Fruit fly (Drosophila melanogaster): ENCODE results near the gene CG3106.

Gene CG3106

dm6 chrX:9650757-9651594 lies 11.7 kb downstream of the CG3106 start (continued):
- TF ChIP-seq Usf (GFP tag; optimal IDR thresholded peaks at IDR 0.05) (peak; percentile 83), CG6254 (GFP tag; optimal IDR thresholded peaks at IDR 0.05) (peak; percentile 94), CG2129 (GFP tag; IDR thresholded peaks at IDR 0.05; ENCODE audit: partially characterized antibody) (no peak), CG12659 (GFP tag; optimal IDR thresholded peaks at IDR 0.05) (peak; percentile 94), Pdp1 (GFP tag; optimal IDR thresholded peaks at IDR 0.05) (peak; percentile 91 to 92), insv (GFP tag; optimal IDR thresholded peaks at IDR 0.05) (peak in 1 of 2 experiments; percentile 8), CG4404 (GFP tag; IDR thresholded peaks at IDR 0.05) (peak; percentile 89), CG13287 (GFP tag; IDR thresholded peaks at IDR 0.05; ENCODE audit: partially characterized antibody) (0 out of 2 replicates have a peak, but pooled peaks have one; percentile 25), CG17328 (GFP tag; IDR thresholded peaks at IDR 0.05) (peak; percentile 97), Lim3 (GFP tag; IDR thresholded peaks at IDR 0.05) (peak; percentile 85), ara (GFP tag; IDR thresholded peaks at IDR 0.05) (peak; percentile 97), CG9817 (tag; optimal IDR thresholded peaks at IDR 0.05) (peak; percentile 79), pb (GFP tag; optimal IDR thresholded peaks at IDR 0.05) (peak; percentile 95), Stat92E (GFP tag; optimal IDR thresholded peaks at IDR 0.05) (peak in 1 of 3 experiments; percentile 75), Bdp1 (GFP tag; optimal IDR thresholded peaks at IDR 0.05) (peak; percentile 85), Asciz (GFP tag; optimal IDR thresholded peaks at IDR 0.05) (peak; percentile 95), bigmax (GFP tag; optimal IDR thresholded peaks at IDR 0.05) (no peak), gro (GFP tag; optimal IDR thresholded peaks at IDR 0.05) (peak; percentile 43), fu2 (GFP tag; optimal IDR thresholded peaks at IDR 0.05) (peak; percentile 82), shn (GFP tag; optimal IDR thresholded peaks at IDR 0.05) (peak; percentile 95), CG1647 (GFP tag; optimal IDR thresholded peaks at IDR 0.05) (peak; percentile 87), Atf3 (GFP tag; optimal IDR thresholded peaks at IDR 0.05) (peak; percentile 95), chinmo (GFP tag; IDR thresholded peaks at IDR 0.05; ENCODE audit: partially characterized antibody) (no peak), dpn (GFP tag; optimal IDR thresholded peaks at IDR 0.05) (peak; percentile 93 to 95), CG4707 (GFP tag; optimal IDR thresholded peaks at IDR 0.05) (peak; percentile 99), pnt (GFP tag; optimal IDR thresholded peaks at IDR 0.05) (peak; percentile 94), CG16863 (GFP tag; optimal IDR thresholded peaks at IDR 0.05) (peak; percentile 95), dan (GFP tag; IDR thresholded peaks at IDR 0.05) (peak; percentile 91), ase (GFP tag; IDR thresholded peaks at IDR 0.05) (peak; percentile 95), D (optimal IDR thresholded peaks at IDR 0.05) (no peak), D (GFP tag; optimal IDR thresholded peaks at IDR 0.05) (peak; percentile 94), CG8290 (GFP tag; optimal IDR thresholded peaks at IDR 0.05) (peak; percentile 86), CG8290 (tag; optimal IDR thresholded peaks at IDR 0.05) (peak; percentile 71 to 96), CG34376 (GFP tag; optimal IDR thresholded peaks at IDR 0.05) (no peak), CG8359 (GFP tag; optimal IDR thresholded peaks at IDR 0.05; ENCODE audit: borderline replicate concordance) (peak; percentile 85), Dip2 (GFP tag; IDR thresholded peaks at IDR 0.05) (peak; percentile 50; the same call in 1 of the 2 replicates), onecut (GFP tag; IDR thresholded peaks at IDR 0.05) (peak; percentile 94), CG11398 (GFP tag; optimal IDR thresholded peaks at IDR 0.05) (peak; percentile 93), Tbp (GFP tag; optimal IDR thresholded peaks at IDR 0.05) (no peak), Hr78 (GFP tag; optimal IDR thresholded peaks at IDR 0.05) (peak in 1 of 2 experiments; percentile 90), trh (GFP tag; optimal IDR thresholded peaks at IDR 0.05) (peak; percentile 86), CG18619 (GFP tag; optimal IDR thresholded peaks at IDR 0.05) (peak; percentile 89), H15 (GFP tag; IDR thresholded peaks at IDR 0.05) (peak; percentile 95), Myb (GFP tag; optimal IDR thresholded peaks at IDR 0.05) (peak; percentile 85), exex (tag; optimal IDR thresholded peaks at IDR 0.05) (peak; percentile 17), CG14441 (GFP tag; IDR thresholded peaks at IDR 0.05) (peak; percentile 96), zfh2 (GFP tag; optimal IDR thresholded peaks at IDR 0.05) (peak; percentile 72), Vsx1 (GFP tag; optimal IDR thresholded peaks at IDR 0.05) (peak; percentile 89), Deaf1 (tag; optimal IDR thresholded peaks at IDR 0.05) (peak; percentile 66)
